Fruit fly (Drosophila melanogaster): ENCODE data around the gene Ptp61F.

- TF ChIP-seq spab (GFP tag; optimal IDR thresholded peaks at IDR 0.05) (no peak), fkh (GFP tag; optimal IDR thresholded peaks at IDR 0.05) (no peak), CG8119 (GFP tag; IDR thresholded peaks at IDR 0.05) (no peak), CG6854 (GFP tag; optimal IDR thresholded peaks at IDR 0.05) (no peak), CG4318 (GFP tag; optimal IDR thresholded peaks at IDR 0.05) (no peak), Gug (GFP tag; IDR thresholded peaks at IDR 0.05) (no peak), Blimp-1 (GFP tag; optimal IDR thresholded peaks at IDR 0.05) (no peak), CG1621 (tag; optimal IDR thresholded peaks at IDR 0.05) (no peak), fd85E (GFP tag; optimal IDR thresholded peaks at IDR 0.05) (no peak), Sox102F (GFP tag; optimal IDR thresholded peaks at IDR 0.05) (no peak)
These were observed 120.8 kb downstream of the Ptp61F start for dm6 chr3L:1354214-1354613.
